Fruit fly (Drosophila melanogaster): ENCODE data around the gene CG11816.

CG11816 gene

DNA sequence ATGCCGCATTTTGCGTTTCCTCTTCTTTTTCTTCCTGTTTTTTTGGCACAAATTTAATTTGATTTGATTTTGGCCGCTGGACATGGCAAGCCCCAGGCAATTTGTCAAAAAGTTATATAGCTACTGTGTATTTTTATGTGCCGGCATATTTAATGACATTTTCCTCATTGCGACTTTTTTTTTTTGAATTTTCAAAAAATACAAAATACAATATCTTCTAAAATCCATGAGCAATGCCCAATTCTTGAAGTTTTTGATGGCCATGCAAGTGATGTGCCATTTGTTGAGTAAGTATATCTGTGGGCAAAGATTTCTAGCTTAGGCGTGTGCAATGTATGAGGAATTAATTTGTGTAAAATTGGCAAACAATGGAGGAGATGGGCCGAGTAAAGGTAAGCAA lies at the start of gene CG11816:
Gene CG11816, minus strand, starts transcription at position 101 of the 400 bp plus-strand sequence.
- TF ChIP-seq Dll (optimal IDR thresholded peaks at IDR 0.05) (no peak), psq (optimal IDR thresholded peaks at IDR 0.05) (no peak), EcR (GFP tag; optimal IDR thresholded peaks at IDR 0.05) (no peak), pan (optimal IDR thresholded peaks at IDR 0.05) (no peak), usp (GFP tag; optimal IDR thresholded peaks at IDR 0.05) (no peak), CG8478 (optimal IDR thresholded peaks at IDR 0.05) (no peak)

DNA sequence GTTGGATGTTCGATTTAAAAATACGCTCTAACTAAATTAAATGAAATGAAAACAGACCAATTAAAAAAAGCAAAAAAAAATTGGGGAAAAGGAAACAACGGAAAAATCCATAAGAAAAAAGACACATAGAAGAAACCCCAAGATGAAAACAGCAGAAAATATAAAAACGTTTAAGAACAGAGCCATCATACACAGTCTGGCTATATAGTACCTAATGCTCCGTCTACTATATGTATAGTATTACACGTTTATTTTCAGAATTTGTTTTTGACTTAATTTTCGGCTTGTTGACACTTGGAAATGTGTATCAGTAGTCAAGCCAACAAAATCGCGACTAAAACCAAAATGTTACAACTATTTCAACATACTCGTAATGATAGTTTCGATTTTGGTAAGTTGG lies 49.8 kb upstream of the CG11816 start, which contains the start of gene CG11178:
Gene CG11178, plus strand, starts transcription at position 301 of the 400 bp plus-strand sequence.
- TF ChIP-seq psq (optimal IDR thresholded peaks at IDR 0.05) (no peak), CG8478 (optimal IDR thresholded peaks at IDR 0.05) (no peak), usp (GFP tag; optimal IDR thresholded peaks at IDR 0.05) (no peak), Dll (optimal IDR thresholded peaks at IDR 0.05) (no peak), EcR (GFP tag; optimal IDR thresholded peaks at IDR 0.05) (no peak), pan (optimal IDR thresholded peaks at IDR 0.05) (no peak)

DNA sequence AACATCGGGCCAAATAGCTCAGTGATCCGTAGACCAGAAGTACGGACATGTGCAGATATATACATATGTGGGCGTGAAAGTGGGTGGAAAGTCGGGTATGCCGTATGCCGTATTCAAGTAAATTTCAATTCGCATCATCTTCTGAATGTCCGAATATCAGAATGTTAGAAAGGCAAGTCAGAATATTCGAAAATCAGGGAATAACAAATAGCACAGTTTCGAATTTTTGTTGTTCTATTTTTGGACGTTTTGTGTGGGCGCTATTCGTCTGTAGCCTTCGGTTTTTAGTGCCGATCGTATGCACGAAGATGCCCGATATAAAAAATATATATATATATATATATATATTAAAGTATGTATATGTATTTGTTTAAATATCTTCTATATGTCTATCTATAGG lies 48.9 kb upstream of the CG11816 start:
- TF ChIP-seq pan (optimal IDR thresholded peaks at IDR 0.05) (no peak), EcR (GFP tag; optimal IDR thresholded peaks at IDR 0.05) (no peak), CG8478 (optimal IDR thresholded peaks at IDR 0.05) (no peak), Dll (optimal IDR thresholded peaks at IDR 0.05) (no peak), psq (optimal IDR thresholded peaks at IDR 0.05) (no peak), usp (GFP tag; optimal IDR thresholded peaks at IDR 0.05) (no peak)

DNA sequence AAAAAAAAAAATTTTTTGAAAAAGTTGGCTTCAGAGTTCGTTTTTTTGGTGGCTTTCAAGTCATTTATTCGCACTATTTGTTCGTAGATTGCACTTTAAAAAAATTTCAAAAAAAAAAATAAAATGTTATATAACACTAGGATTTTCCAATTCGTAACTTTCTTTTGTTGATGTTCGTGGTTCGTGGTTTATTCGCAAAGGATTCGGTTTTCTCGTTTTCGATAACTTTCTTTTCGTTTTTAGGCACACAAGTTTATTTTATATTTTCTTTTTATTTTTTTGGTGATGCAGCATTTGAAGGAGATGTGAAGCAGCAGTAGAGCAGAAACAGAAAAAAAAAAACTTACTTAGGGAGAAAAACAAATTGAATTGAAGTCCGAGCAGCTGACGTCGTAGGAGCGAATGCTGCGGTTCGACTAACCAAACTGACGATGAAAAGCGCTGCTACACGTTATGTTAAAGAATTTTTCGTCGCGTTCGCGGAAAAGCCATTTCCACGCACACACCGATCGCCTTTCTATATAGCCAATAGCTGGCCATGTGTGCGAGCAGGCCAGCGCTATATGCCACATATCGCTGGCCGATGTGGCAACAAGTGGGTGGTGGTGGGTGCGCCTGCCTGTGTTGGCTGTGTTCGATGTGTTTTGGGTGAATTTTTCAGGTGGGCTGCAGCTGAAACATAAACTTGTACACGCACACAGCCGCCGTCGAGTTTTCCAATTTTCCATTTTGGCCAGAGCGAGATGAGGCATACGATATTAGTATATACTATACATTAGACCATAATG lies 46.7 kb upstream of the CG11816 start, which contains the start of gene up:
Gene up, minus strand, starts transcription at position 508 of the 788 bp plus-strand sequence.
- no peak for TF ChIP-seq CG8478 (optimal IDR thresholded peaks at IDR 0.05)
- no peak for TF ChIP-seq usp (GFP tag; optimal IDR thresholded peaks at IDR 0.05)
- no peak for TF ChIP-seq Dll (optimal IDR thresholded peaks at IDR 0.05)
- TF ChIP-seq EcR (GFP tag; optimal IDR thresholded peaks at IDR 0.05), result no peak
- TF ChIP-seq psq (optimal IDR thresholded peaks at IDR 0.05), result no peak
- TF ChIP-seq pan (optimal IDR thresholded peaks at IDR 0.05), result no peak

DNA sequence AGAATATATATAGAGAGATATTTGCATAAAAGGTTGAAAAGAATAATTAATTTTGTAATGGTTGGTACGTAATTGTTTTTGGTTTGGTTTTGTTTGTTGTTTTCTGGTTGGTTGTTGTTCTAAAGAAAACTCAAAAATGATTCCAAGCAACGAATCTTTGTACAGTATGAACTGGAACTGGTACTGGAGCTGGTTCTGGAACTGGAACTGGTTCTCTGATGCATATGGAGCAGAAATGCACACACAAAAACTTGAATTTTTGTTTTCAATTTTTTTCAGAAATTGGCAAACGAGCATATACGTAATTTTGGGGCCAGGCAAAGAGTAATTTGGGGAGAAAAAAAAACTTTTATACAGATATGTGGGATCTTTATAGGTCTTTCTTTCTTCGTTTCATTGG lies 42.2 kb upstream of the CG11816 start:
- TF ChIP-seq psq (optimal IDR thresholded peaks at IDR 0.05) (no peak), pan (optimal IDR thresholded peaks at IDR 0.05) (no peak), EcR (GFP tag; optimal IDR thresholded peaks at IDR 0.05) (no peak), CG8478 (optimal IDR thresholded peaks at IDR 0.05) (no peak), usp (GFP tag; optimal IDR thresholded peaks at IDR 0.05) (no peak), Dll (optimal IDR thresholded peaks at IDR 0.05) (no peak)

DNA sequence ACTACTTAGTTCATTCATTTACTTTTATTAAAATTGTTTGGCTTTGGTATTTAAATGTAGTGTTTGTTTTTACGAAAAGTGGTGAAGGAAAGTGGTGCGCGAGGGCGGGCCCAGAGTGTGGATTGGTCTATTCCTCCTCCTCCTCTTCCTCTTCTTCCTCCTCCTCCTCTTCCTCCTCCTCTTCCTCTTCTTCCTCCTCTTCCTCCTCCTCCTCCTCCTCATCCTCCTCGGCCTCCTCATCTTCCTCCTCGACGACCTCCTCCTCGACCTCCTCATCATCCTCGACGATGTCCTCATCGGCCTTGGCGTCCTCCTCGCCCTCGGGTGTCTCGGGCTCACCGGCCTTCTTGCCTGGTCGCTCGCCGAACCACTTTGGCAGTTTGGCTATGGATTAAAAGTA lies 38.1 kb upstream of the CG11816 start:
- TF ChIP-seq psq (optimal IDR thresholded peaks at IDR 0.05) (no peak), EcR (GFP tag; optimal IDR thresholded peaks at IDR 0.05) (no peak), Dll (optimal IDR thresholded peaks at IDR 0.05) (no peak), usp (GFP tag; optimal IDR thresholded peaks at IDR 0.05) (no peak), pan (optimal IDR thresholded peaks at IDR 0.05) (no peak), CG8478 (optimal IDR thresholded peaks at IDR 0.05) (no peak)

DNA sequence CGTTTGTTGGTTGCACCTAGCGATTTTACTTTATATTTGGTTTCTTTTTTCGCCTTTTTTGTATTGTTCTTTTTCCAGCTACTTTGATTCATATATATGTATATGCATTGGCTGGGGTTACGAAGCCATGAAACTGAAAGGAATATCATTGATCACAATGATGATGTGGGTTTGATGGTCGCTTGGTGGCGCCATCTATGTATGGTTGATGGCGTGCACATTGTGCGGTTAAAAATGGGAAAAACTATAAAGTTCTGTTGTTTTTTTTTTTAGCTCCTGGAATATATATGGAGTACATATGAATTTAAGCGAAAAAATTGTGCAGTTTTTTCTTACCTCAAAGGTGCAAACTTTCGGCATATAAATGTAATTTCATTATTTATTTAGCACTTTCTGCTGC lies 31.3 kb upstream of the CG11816 start:
- TF ChIP-seq pan (optimal IDR thresholded peaks at IDR 0.05), result no peak
- TF ChIP-seq EcR (GFP tag; optimal IDR thresholded peaks at IDR 0.05), result no peak
- no peak for TF ChIP-seq CG8478 (optimal IDR thresholded peaks at IDR 0.05)
- no peak for TF ChIP-seq usp (GFP tag; optimal IDR thresholded peaks at IDR 0.05)
- no peak for TF ChIP-seq Dll (optimal IDR thresholded peaks at IDR 0.05)
- TF ChIP-seq psq (optimal IDR thresholded peaks at IDR 0.05), result no peak

DNA sequence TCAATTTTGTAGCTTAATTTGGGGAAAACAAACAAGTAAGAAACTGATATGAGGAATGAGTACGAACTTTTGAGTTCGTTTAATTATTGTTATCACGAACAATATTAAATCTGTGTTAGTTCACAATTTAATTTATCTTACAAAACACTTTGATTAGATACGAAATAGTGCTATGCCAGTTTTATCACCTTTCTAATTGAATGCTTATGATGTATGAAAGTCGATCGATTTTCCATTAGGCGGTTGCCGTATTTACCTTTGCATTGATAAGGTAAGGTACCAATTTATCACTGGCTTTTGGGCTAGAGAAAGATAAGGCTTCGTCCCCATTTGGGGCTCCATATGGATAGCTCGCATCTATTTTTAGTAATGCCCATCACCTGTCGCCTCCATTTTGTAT lies 23.7 kb upstream of the CG11816 start:
- TF ChIP-seq CG8478 (optimal IDR thresholded peaks at IDR 0.05) (no peak), usp (GFP tag; optimal IDR thresholded peaks at IDR 0.05) (no peak), Dll (optimal IDR thresholded peaks at IDR 0.05) (no peak), EcR (GFP tag; optimal IDR thresholded peaks at IDR 0.05) (no peak)

DNA sequence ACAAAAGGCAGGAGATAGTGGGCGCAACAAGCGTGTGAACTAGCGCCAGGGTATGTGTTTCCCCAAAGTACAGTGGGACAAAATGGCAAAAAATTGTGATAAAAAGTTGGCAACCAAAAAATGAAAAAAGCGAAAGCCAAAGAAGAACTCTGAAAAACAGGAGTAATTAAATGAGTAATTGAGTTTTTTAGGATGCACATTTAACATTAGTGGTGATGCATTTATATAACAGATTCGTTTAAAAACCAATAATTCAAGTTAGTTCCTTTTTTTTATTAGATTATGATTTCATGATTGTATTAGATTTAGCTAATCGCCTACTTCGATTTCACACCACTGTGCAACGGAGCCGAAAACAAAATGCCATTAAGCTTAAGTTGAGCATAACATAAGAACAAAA lies 16.8 kb upstream of the CG11816 start:
- TF ChIP-seq usp (GFP tag; optimal IDR thresholded peaks at IDR 0.05) (no peak), EcR (GFP tag; optimal IDR thresholded peaks at IDR 0.05) (no peak), CG8478 (optimal IDR thresholded peaks at IDR 0.05) (no peak), Dll (optimal IDR thresholded peaks at IDR 0.05) (no peak), pan (optimal IDR thresholded peaks at IDR 0.05) (no peak), psq (optimal IDR thresholded peaks at IDR 0.05) (no peak)

DNA sequence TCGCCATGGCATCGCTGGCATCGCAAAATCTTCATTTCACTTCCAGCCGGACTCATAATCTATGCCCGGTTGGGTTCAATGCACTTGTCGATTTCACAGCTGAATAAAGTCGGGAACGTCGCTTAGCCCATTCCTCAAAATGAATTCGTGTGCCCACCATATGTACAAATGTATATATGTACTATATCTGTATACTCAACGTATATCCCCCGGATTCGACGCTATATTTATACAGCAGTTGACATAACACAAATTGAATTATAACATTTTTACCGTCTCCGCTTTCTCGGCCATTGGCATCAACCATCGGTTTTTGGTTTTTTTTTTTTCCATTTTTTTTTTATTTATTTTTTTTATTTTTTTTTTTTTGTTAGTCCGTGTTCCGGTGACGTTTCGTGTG lies 14.7 kb upstream of the CG11816 start:
- TF ChIP-seq Dll (optimal IDR thresholded peaks at IDR 0.05) (no peak), psq (optimal IDR thresholded peaks at IDR 0.05) (no peak), EcR (GFP tag; optimal IDR thresholded peaks at IDR 0.05) (no peak), pan (optimal IDR thresholded peaks at IDR 0.05) (no peak), usp (GFP tag; optimal IDR thresholded peaks at IDR 0.05) (no peak), CG8478 (optimal IDR thresholded peaks at IDR 0.05) (no peak)

DNA sequence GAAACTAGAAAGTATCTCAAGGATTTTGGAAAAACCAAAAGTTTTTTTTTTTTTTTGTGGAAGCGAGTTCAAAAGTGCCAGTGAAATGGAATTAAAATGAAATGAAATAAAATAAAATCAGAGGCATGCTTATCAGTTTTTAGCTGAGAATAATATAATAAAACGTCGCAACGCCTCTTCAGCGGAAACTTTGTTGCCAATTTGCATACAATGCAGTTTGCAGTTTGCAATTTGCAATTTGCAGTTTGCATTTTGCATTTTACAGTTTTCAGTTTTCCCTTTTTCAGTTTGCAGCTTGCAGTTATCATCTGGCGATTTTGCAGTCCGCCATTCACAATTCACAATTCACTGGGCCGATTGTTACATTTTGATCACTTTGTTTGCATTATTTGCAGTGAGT lies 13.2 kb upstream of the CG11816 start:
- no peak for TF ChIP-seq CG8478 (optimal IDR thresholded peaks at IDR 0.05)
- TF ChIP-seq pan (optimal IDR thresholded peaks at IDR 0.05), result no peak
- no peak for TF ChIP-seq Dll (optimal IDR thresholded peaks at IDR 0.05)
- no peak for TF ChIP-seq psq (optimal IDR thresholded peaks at IDR 0.05)
- TF ChIP-seq usp (GFP tag; optimal IDR thresholded peaks at IDR 0.05), result no peak
- TF ChIP-seq EcR (GFP tag; optimal IDR thresholded peaks at IDR 0.05), result no peak

DNA sequence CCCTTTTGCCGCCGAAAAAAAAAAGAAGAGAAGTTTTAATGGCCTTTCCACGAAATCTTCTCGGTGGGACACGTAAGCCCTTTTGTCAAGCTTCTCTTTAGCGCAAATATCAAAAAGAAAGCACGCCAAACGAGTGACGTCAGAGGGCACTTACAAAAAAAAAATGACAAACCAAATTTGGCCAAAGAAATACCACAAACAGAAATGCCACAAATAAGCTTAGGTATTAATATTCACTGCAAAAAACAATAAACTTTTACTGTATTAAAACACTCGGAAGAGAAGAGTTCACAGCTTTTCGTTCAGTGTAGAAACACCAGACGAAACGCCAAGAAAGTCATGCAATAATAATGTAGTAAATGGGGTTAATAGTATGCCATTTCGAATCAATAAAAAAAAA lies 12.5 kb upstream of the CG11816 start:
- TF ChIP-seq CG8478 (optimal IDR thresholded peaks at IDR 0.05), result no peak
- TF ChIP-seq Dll (optimal IDR thresholded peaks at IDR 0.05), result no peak
- TF ChIP-seq pan (optimal IDR thresholded peaks at IDR 0.05), result no peak
- no peak for TF ChIP-seq psq (optimal IDR thresholded peaks at IDR 0.05)
- no peak for TF ChIP-seq usp (GFP tag; optimal IDR thresholded peaks at IDR 0.05)
- no peak for TF ChIP-seq EcR (GFP tag; optimal IDR thresholded peaks at IDR 0.05)
